Worm (Caenorhabditis elegans) whole organism, L2 larva: Measurements from ENCODE around the gene M03A8.3.

Experiments
- dmd-4 ChIP-seq: sonication (generic microtip); optimal IDR thresholded peaks from 2 replicates; lab custom pipeline; 2017; ENCODE audit warnings: missing biosample characterization, missing genetic modification characterization
- elt-3 ChIP-seq: sonication (generic microtip); optimal IDR thresholded peaks from 2 replicates; lab custom pipeline; 2017; ENCODE audit warnings: missing biosample characterization, missing genetic modification characterization
- fos-1 ChIP-seq: fragments of 150-350 bp; optimal IDR thresholded peaks from 2 replicates; lab custom pipeline; 2014; ENCODE audit warnings: missing biosample characterization, missing genetic modification characterization
- nhr-23 ChIP-seq: fragments of 150-350 bp; optimal IDR thresholded peaks from 2 replicates; lab custom pipeline; 2014; ENCODE audit warnings: missing biosample characterization, missing genetic modification reagents, missing genetic modification characterization
- unc-39 ChIP-seq: fragments of 150-350 bp; optimal IDR thresholded peaks from 2 replicates; lab custom pipeline; 2014; ENCODE audit warnings: missing biosample characterization, missing genetic modification characterization
- unc-55 ChIP-seq: fragments of 150-350 bp; sonication (generic microtip); optimal IDR thresholded peaks from 3 replicates; lab custom pipeline; 2014; ENCODE audit warnings: missing biosample characterization, missing genetic modification reagents, missing genetic modification characterization
- unc-62 ChIP-seq: fragments of 150-350 bp; optimal IDR thresholded peaks from 2 replicates; lab custom pipeline; 2014; ENCODE audit warnings: missing biosample characterization, missing genetic modification reagents, missing genetic modification characterization
- zag-1 ChIP-seq: fragments of 150-350 bp; optimal IDR thresholded peaks from 2 replicates; lab custom pipeline; 2014; ENCODE audit warnings: missing biosample characterization, missing genetic modification characterization

DNA sequence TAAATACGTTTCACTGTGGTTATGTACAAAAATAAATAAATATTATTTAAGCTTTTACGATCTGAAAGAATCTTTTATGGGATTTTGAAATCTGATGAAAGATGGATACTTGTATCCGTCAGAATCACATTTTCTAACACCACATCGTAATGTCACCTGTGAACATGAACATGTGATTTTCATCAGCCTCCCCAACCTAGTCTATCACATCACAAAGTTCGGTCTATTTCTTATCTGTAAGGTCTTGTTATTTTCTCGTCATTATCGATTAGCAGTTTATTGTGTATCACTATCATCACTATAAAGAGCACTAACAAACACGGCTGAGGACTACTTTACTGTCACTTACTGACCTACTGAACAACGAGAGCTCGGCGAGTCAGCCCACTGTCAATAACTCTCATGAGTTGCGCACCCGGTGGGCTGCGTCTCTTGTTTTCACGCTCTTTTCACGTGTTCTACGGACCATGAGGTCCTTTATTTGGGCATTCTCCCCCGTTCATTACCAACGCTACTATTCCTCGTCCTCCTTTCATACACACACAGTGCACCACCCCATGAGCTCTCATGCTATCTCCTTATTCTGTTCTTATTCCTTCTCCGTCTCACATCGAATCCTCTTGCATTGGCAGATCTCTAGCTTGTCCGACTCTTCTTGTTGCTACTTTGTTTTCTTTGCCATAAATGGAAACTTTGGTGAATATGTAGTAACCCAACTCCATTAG, 7.4 kb downstream of the M03A8.3 start:
- TF ChIP-seq dmd-4 (tag; lab: Kevin White, UChicago) (no peak), unc-62 (no peak), zag-1 (tag; lab: Kevin White, UChicago) (no peak), unc-39 (tag; lab: Kevin White, UChicago) (no peak), fos-1 (tag; lab: Kevin White, UChicago) (no peak), elt-3 (no peak), nhr-23 (tag; lab: Kevin White, UChicago) (no peak), unc-55 (GFP tag; lab: Kevin White, UChicago) (peak; percentile 13)
